Fruit fly (Drosophila melanogaster) whole organism, embryonic: ENCODE data around the gene Kdm5.
A peak's percentile ranks its signal among the peaks of the same experiment; 100 is the strongest.

Source experiments
- Ada2b ChIP-seq: fragments of 200-800 bp; sonication (Bioruptor generic); IDR thresholded peaks from 2 replicates; pipeline ENCODE4 v1.3.6; 2022; ENCODE audit warnings: missing biosample characterization, missing genetic modification characterization
- CG10267 ChIP-seq: fragments of 200-800 bp; sonication (Bioruptor generic); optimal IDR thresholded peaks from 2 replicates; lab custom pipeline; 2018; ENCODE audit warnings: missing biosample characterization, mild to moderate bottlenecking, missing genetic modification characterization, moderate library complexity
- CG10462 ChIP-seq: fragments of 200-800 bp; sonication (Bioruptor generic); optimal IDR thresholded peaks from 2 replicates; lab custom pipeline; 2016; ENCODE audit warnings: missing biosample characterization, missing genetic modification characterization
- CG11456 ChIP-seq: fragments of 200-800 bp; sonication (Bioruptor generic); IDR thresholded peaks from 3 replicates; pipeline ENCODE4 v1.3.6; 2022; ENCODE audit warnings: missing biosample characterization, missing genetic modification characterization
- CG13123 ChIP-seq: fragments of 200-800 bp; sonication (Bioruptor generic); optimal IDR thresholded peaks from 2 replicates; lab custom pipeline; 2016; ENCODE audit warnings: missing biosample characterization, missing genetic modification characterization
- CG17361 ChIP-seq: fragments of 200-800 bp; sonication (Bioruptor generic); IDR thresholded peaks from 3 replicates; pipeline ENCODE4 v1.3.6; 2022; ENCODE audit warnings: missing biosample characterization, missing genetic modification characterization
- CG17829 ChIP-seq: fragments of 200-800 bp; optimal IDR thresholded peaks from 2 replicates; lab custom pipeline; 2019; ENCODE audit warnings: missing biosample characterization, mild to moderate bottlenecking, missing genetic modification characterization, moderate library complexity
- CG1792 ChIP-seq: fragments of 200-800 bp; sonication (Bioruptor generic); optimal IDR thresholded peaks from 2 replicates; lab custom pipeline; 2016; ENCODE audit warnings: missing biosample characterization, missing genetic modification characterization
- CG18011 ChIP-seq: fragments of 200-800 bp; sonication (Bioruptor generic); optimal IDR thresholded peaks from 2 replicates; lab custom pipeline; 2017; ENCODE audit warnings: missing biosample characterization, missing genetic modification characterization, mild to moderate bottlenecking, moderate library complexity, missing genotype
- CG32532 ChIP-seq: fragments of 200-800 bp; sonication (Bioruptor generic); IDR thresholded peaks from 2 replicates; pipeline ENCODE4 v1.3.6; 2022; ENCODE audit warnings: missing biosample characterization, missing genetic modification characterization
- CG43689 ChIP-seq: fragments of 200-800 bp; sonication (Bioruptor generic); IDR thresholded peaks from 2 replicates; pipeline ENCODE4 v1.3.6; 2022; ENCODE audit warnings: missing biosample characterization, missing genetic modification characterization
- CG4730 ChIP-seq: fragments of 200-800 bp; sonication (Bioruptor generic); IDR thresholded peaks from 2 replicates; pipeline ENCODE4 v1.3.6; 2022; ENCODE audit warnings: missing biosample characterization, missing genetic modification characterization
- CG6683 ChIP-seq: fragments of 200-800 bp; sonication (Bioruptor generic); optimal IDR thresholded peaks from 2 replicates; lab custom pipeline; 2017; ENCODE audit warnings: missing biosample characterization, mild to moderate bottlenecking, missing genetic modification characterization, missing genetic modification reagents
- CG6765 ChIP-seq: fragments of 200-800 bp; sonication (Bioruptor generic); optimal IDR thresholded peaks from 3 replicates; lab custom pipeline; 2017; ENCODE audit warnings: missing biosample characterization, mild to moderate bottlenecking, missing genetic modification characterization
- CG6854 ChIP-seq: fragments of 200-800 bp; sonication (Bioruptor generic); optimal IDR thresholded peaks from 3 replicates; lab custom pipeline; 2017; ENCODE audit warnings: missing biosample characterization, mild to moderate bottlenecking, missing genetic modification characterization
- CG7357 ChIP-seq: fragments of 200-800 bp; sonication (Bioruptor generic); IDR thresholded peaks from 3 replicates; pipeline ENCODE4 v1.3.6; 2022; ENCODE audit warnings: missing biosample characterization, missing genetic modification characterization
- CG7745 ChIP-seq: fragments of 200-800 bp; sonication (Bioruptor generic); optimal IDR thresholded peaks from 2 replicates; lab custom pipeline; 2018; ENCODE audit warnings: missing biosample characterization, mild to moderate bottlenecking, missing genetic modification characterization, moderate library complexity
- CG7963 ChIP-seq: fragments of 200-800 bp; sonication (Bioruptor generic); IDR thresholded peaks from 3 replicates; pipeline ENCODE4 v1.3.6; 2022; ENCODE audit warnings: missing biosample characterization, missing genetic modification characterization; ENCODE audit not compliant: partially characterized antibody
- CG9215 ChIP-seq: fragments of 200-800 bp; sonication (Bioruptor generic); IDR thresholded peaks from 2 replicates; pipeline ENCODE4 v1.3.6; 2022; ENCODE audit warnings: missing biosample characterization, missing genetic modification characterization
- CG9876 ChIP-seq: fragments of 200-800 bp; sonication (Bioruptor generic); optimal IDR thresholded peaks from 2 replicates; lab custom pipeline; 2016; ENCODE audit warnings: missing biosample characterization, missing genetic modification characterization
- CHES-1-like ChIP-seq: fragments of 200-800 bp; sonication (Bioruptor generic); optimal IDR thresholded peaks from 2 replicates; lab custom pipeline; 2016; ENCODE audit warnings: missing biosample characterization, missing genetic modification characterization
- Camta ChIP-seq: fragments of 200-800 bp; sonication (Bioruptor generic); optimal IDR thresholded peaks from 2 replicates; lab custom pipeline; 2016; ENCODE audit warnings: missing biosample characterization, missing genetic modification characterization
- D19B ChIP-seq: fragments of 200-800 bp; sonication (Bioruptor generic); optimal IDR thresholded peaks from 2 replicates; lab custom pipeline; 2017; ENCODE audit warnings: missing biosample characterization, mild to moderate bottlenecking, missing genetic modification characterization
- E2f2 ChIP-seq: fragments of 200-800 bp; sonication (Bioruptor generic); IDR thresholded peaks from 2 replicates; pipeline ENCODE4 v1.3.6; 2022; ENCODE audit warnings: missing biosample characterization, missing genetic modification characterization
- Ets97D ChIP-seq: fragments of 200-800 bp; sonication (Bioruptor generic); optimal IDR thresholded peaks from 3 replicates; lab custom pipeline; 2016; ENCODE audit warnings: missing biosample characterization, missing genetic modification characterization
- Hsf ChIP-seq: fragments of 200-800 bp; sonication (Bioruptor generic); optimal IDR thresholded peaks from 3 replicates; lab custom pipeline; 2016; ENCODE audit warnings: missing biosample characterization, missing genetic modification characterization
- MBD-R2 ChIP-seq: fragments of 200-800 bp; sonication (Bioruptor generic); IDR thresholded peaks from 2 replicates; pipeline ENCODE4 v1.3.6; 2022; ENCODE audit warnings: missing biosample characterization, missing genetic modification characterization
- MESR4 ChIP-seq: fragments of 200-800 bp; sonication (Bioruptor generic); optimal IDR thresholded peaks from 2 replicates; lab custom pipeline; 2018; ENCODE audit warnings: missing biosample characterization, mild to moderate bottlenecking, missing genetic modification characterization, moderate library complexity
- Med ChIP-seq: fragments of 200-800 bp; sonication (Bioruptor generic); peaks from one replicate; lab custom pipeline; 2016; ENCODE audit warnings: missing biosample characterization, missing genetic modification characterization, mild to moderate bottlenecking, inconsistent platforms, moderate library complexity
- Meics ChIP-seq: fragments of 200-800 bp; sonication (Bioruptor generic); optimal IDR thresholded peaks from 2 replicates; lab custom pipeline; 2017; ENCODE audit warnings: missing biosample characterization, mild to moderate bottlenecking, missing genetic modification characterization
- Spps ChIP-seq: fragments of 200-800 bp; sonication (Bioruptor generic); optimal IDR thresholded peaks from 2 replicates; lab custom pipeline; 2018; ENCODE audit warnings: missing biosample characterization, mild to moderate bottlenecking, missing genetic modification characterization
- ab ChIP-seq: fragments of 200-800 bp; sonication (Bioruptor generic); optimal IDR thresholded peaks from 2 replicates; lab custom pipeline; 2016; ENCODE audit warnings: missing biosample characterization, missing genetic modification characterization
- ase ChIP-seq: fragments of 200-800 bp; sonication (Bioruptor generic); IDR thresholded peaks from 3 replicates; pipeline ENCODE4 v1.3.6; 2022; ENCODE audit warnings: missing biosample characterization, missing genetic modification characterization
- bcd ChIP-seq: fragments of 200-800 bp; sonication (Bioruptor generic); optimal IDR thresholded peaks from 2 replicates; lab custom pipeline; 2017; ENCODE audit warnings: missing biosample characterization, mild to moderate bottlenecking, missing genetic modification characterization
- cas ChIP-seq: fragments of 200-800 bp; sonication (Bioruptor generic); IDR thresholded peaks from 2 replicates; pipeline ENCODE4 v1.3.6; 2022; ENCODE audit warnings: missing biosample characterization, missing genetic modification characterization
- cato ChIP-seq: fragments of 200-800 bp; sonication (Bioruptor generic); optimal IDR thresholded peaks from 2 replicates; lab custom pipeline; 2016; ENCODE audit warnings: missing biosample characterization, missing genetic modification characterization, borderline replicate concordance
- ci ChIP-seq: fragments of 200-800 bp; sonication (Bioruptor generic); IDR thresholded peaks from 3 replicates; pipeline ENCODE4 v1.3.6; 2022; ENCODE audit warnings: missing biosample characterization, missing genetic modification characterization
- disco-r ChIP-seq: fragments of 200-800 bp; sonication (Bioruptor generic); optimal IDR thresholded peaks from 2 replicates; lab custom pipeline; 2016; ENCODE audit warnings: missing biosample characterization, missing genetic modification characterization
- emc ChIP-seq: fragments of 200-800 bp; sonication (Bioruptor generic); optimal IDR thresholded peaks from 2 replicates; lab custom pipeline; 2016; ENCODE audit warnings: missing biosample characterization, missing genetic modification characterization
- ewg ChIP-seq: fragments of 200-800 bp; sonication (Bioruptor generic); optimal IDR thresholded peaks from 3 replicates; lab custom pipeline; 2017; ENCODE audit warnings: mild to moderate bottlenecking, missing biosample characterization, missing genetic modification reagents, missing genetic modification characterization
- fd3F ChIP-seq: fragments of 200-800 bp; sonication (Bioruptor generic); optimal IDR thresholded peaks from 2 replicates; lab custom pipeline; 2018; ENCODE audit warnings: missing biosample characterization, mild to moderate bottlenecking, missing genetic modification characterization, moderate library complexity
- fd96Cb ChIP-seq: fragments of 200-800 bp; sonication (Bioruptor generic); optimal IDR thresholded peaks from 2 replicates; lab custom pipeline; 2018; ENCODE audit warnings: missing biosample characterization, mild to moderate bottlenecking, missing genetic modification characterization, moderate library complexity
- gro ChIP-seq: fragments of 200-800 bp; sonication (Bioruptor generic); optimal IDR thresholded peaks from 2 replicates; lab custom pipeline; 2016; ENCODE audit warnings: missing biosample characterization, missing genetic modification characterization
- her ChIP-seq: fragments of 200-800 bp; sonication (Bioruptor generic); optimal IDR thresholded peaks from 2 replicates; lab custom pipeline; 2016; ENCODE audit warnings: missing biosample characterization, missing genetic modification characterization
- hkb ChIP-seq, 2 experiments: fragments of 200-800 bp in 1 of 2; fragments of >200 bp in 1 of 2; sonication (Bioruptor generic) in 1 of 2; IDR thresholded peaks in 1 of 2; optimal IDR thresholded peaks in 1 of 2; 2 replicates each; pipeline versions ENCODE4 v1.3.6 to Lab custom; 2017 to 2022; ENCODE audit warnings: missing biosample characterization in 1 of 2, missing genetic modification characterization in 1 of 2
- jumu ChIP-seq: fragments of 200-800 bp; sonication (Bioruptor generic); optimal IDR thresholded peaks from 3 replicates; lab custom pipeline; 2016; ENCODE audit warnings: missing biosample characterization, missing genetic modification characterization
- klu ChIP-seq: fragments of 200-800 bp; sonication (Bioruptor generic); IDR thresholded peaks from 2 replicates; pipeline ENCODE4 v1.3.6; 2022; ENCODE audit warnings: missing biosample characterization, missing genetic modification characterization
- maf-S ChIP-seq: fragments of 200-800 bp; sonication (Bioruptor generic); optimal IDR thresholded peaks from 2 replicates; lab custom pipeline; 2016; ENCODE audit warnings: missing biosample characterization, missing genetic modification characterization
- pan ChIP-seq, 4 experiments: fragments of >200 bp in 3 of 4; fragments of 200-800 bp in 1 of 4; sonication (Bioruptor generic) in 1 of 4; optimal IDR thresholded peaks in 3 of 4; IDR thresholded peaks in 1 of 4; 2 replicates each; pipeline versions ENCODE4 v1.3.6 to Lab custom; 2017 to 2022; ENCODE audit warnings: missing biosample characterization in 2 of 4, missing genetic modification characterization in 2 of 4, mixed read lengths in 1 of 4
- peb ChIP-seq: fragments of 200-800 bp; sonication (Bioruptor generic); IDR thresholded peaks from 2 replicates; pipeline ENCODE4 v1.3.6; 2022; ENCODE audit warnings: missing biosample characterization, missing genetic modification characterization
- slbo ChIP-seq: fragments of 200-800 bp; sonication (Bioruptor generic); IDR thresholded peaks from 2 replicates; pipeline ENCODE4 v1.3.6; 2022; ENCODE audit warnings: missing biosample characterization, missing genetic modification characterization

Kdm5 gene

dm6 chr2L:5999247-5999646 is at the start of gene Kdm5 (continued):
- TF ChIP-seq Spps (tag; lab: Kevin White, UChicago) (no peak), CG17829 (tag; lab: Kevin White, UChicago) (peak; percentile 42), CG43689 (GFP tag; lab: Robert Waterston, UW) (no peak), ase (GFP tag; lab: Robert Waterston, UW) (no peak), CG9876 (GFP tag; lab: Kevin White, UChicago) (peak; percentile 16), gro (peak; percentile 22), cas (GFP tag; lab: Robert Waterston, UW) (no peak), CG1792 (GFP tag; lab: Kevin White, UChicago) (no peak), MBD-R2 (peak; percentile 67), hkb (optimal IDR thresholded peaks at IDR 0.05; lab: Kevin White, UChicago) (no peak), hkb (GFP tag; IDR thresholded peaks at IDR 0.05; lab: Robert Waterston, UW) (peak; percentile 41; the same call in 1 of the 2 replicates), pan (optimal IDR thresholded peaks at IDR 0.05; lab: Kevin White, UChicago) (no peak), pan (GFP tag; optimal IDR thresholded peaks at IDR 0.05 in 1 of 2, IDR thresholded peaks at IDR 0.05 in 1 of 2) (peak in 1 of 2 experiments; percentile 49), CG7745 (tag; lab: Kevin White, UChicago) (no peak), CG18011 (no peak), MESR4 (GFP tag; lab: Kevin White, UChicago) (peak; percentile 91), CG6683 (no peak), CG11456 (peak; percentile 70; the same call in 2 of the 3 replicates), Hsf (no peak), fd96Cb (tag; lab: Kevin White, UChicago) (no peak), ci (GFP tag; lab: Robert Waterston, UW) (peak; percentile 87), bcd (GFP tag; lab: Kevin White, UChicago) (peak; percentile 52), emc (no peak), her (GFP tag; lab: Kevin White, UChicago) (no peak), CG6765 (GFP tag; lab: Kevin White, UChicago) (peak; percentile 55), CG7357 (GFP tag; lab: Robert Waterston, UW) (no peak), CG7963 (no peak), ewg (GFP tag; lab: Kevin White, UChicago) (peak; percentile 51), fd3F (GFP tag; lab: Kevin White, UChicago) (no peak), CG10267 (peak; percentile 94), CG4730 (GFP tag; lab: Robert Waterston, UW) (no peak), Camta (GFP tag; lab: Kevin White, UChicago) (no peak), CHES-1-like (GFP tag; lab: Kevin White, UChicago) (peak; percentile 56), Ets97D (peak; percentile 86), ab (GFP tag; lab: Kevin White, UChicago) (no peak), maf-S (GFP tag; lab: Kevin White, UChicago) (no peak), E2f2 (GFP tag; lab: Robert Waterston, UW) (peak; percentile 67), slbo (GFP tag; lab: Robert Waterston, UW) (peak; percentile 58), D19B (GFP tag; lab: Kevin White, UChicago) (no peak), Ada2b (no peak), disco-r (no peak), jumu (GFP tag; lab: Kevin White, UChicago) (peak; percentile 37), peb (GFP tag; lab: Robert Waterston, UW) (no peak), cato (no peak), Meics (GFP tag; lab: Kevin White, UChicago) (peak; percentile 39), CG9215 (GFP tag; lab: Robert Waterston, UW) (no peak), CG10462 (no peak), klu (GFP tag; lab: Robert Waterston, UW) (peak; percentile 47; the same call in 1 of the 2 replicates), Med (GFP tag; lab: Kevin White, UChicago) (peak; percentile 93), CG17361 (GFP tag; lab: Robert Waterston, UW) (no peak), CG6854 (no peak), CG32532 (GFP tag; lab: Robert Waterston, UW) (peak; percentile 58), CG13123 (GFP tag; lab: Kevin White, UChicago) (no peak)
